Fruit fly (Drosophila melanogaster): ENCODE data around the gene CG13063.

dm6 chr3L:16308380-16308779, 2.0 kb downstream of the CG13063 start, which contains the start of gene CG13042:
- no peak for TF ChIP-seq CTCF (optimal IDR thresholded peaks at IDR 0.05)
- no peak for TF ChIP-seq CG8478 (optimal IDR thresholded peaks at IDR 0.05)

All from S2 (cell line).